Fruit fly (Drosophila melanogaster): Measurements from ENCODE around the gene Ugalt.

Gene Ugalt

DNA sequence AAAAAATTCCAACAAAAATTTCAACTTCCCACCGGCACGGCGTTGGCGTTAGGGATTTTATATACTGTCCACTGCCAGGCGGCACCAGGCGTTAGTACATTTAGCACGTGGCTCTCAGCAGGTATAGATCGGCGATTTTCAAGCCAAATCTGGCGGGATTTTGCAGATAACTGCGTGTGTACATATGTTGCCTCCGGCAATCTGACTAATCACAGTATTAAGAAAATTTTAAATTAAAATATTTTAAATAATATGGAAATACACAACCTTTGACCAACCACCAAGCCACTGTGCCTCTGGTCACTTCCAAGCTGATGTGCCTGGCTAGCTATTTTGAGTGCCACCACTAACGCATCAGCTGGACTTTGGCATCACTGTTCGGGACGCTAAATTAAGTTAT is 28.5 kb upstream of the Ugalt start, which contains the start of the genes ttm50 and CG2712 (continued):
- no peak for TF ChIP-seq CG6654 (GFP tag; optimal IDR thresholded peaks at IDR 0.05)
- no peak for TF ChIP-seq psq (GFP tag; optimal IDR thresholded peaks at IDR 0.05)
- peak; percentile 82 for TF ChIP-seq CG15514 (GFP tag; optimal IDR thresholded peaks at IDR 0.05)
- no peak for TF ChIP-seq Dad (GFP tag; optimal IDR thresholded peaks at IDR 0.05)
- TF ChIP-seq fu2 (GFP tag; optimal IDR thresholded peaks at IDR 0.05): no peak
- peak; percentile 14 for TF ChIP-seq stwl (tag; optimal IDR thresholded peaks at IDR 0.05)
- TF ChIP-seq knrl (GFP tag; IDR thresholded peaks at IDR 0.05; ENCODE audit: partially characterized antibody): peak; percentile 37; the same call in 1 of the 3 replicates
- TF ChIP-seq crp (GFP tag; optimal IDR thresholded peaks at IDR 0.05): peak; percentile 57 to 93
- TF ChIP-seq CG3838 (GFP tag; optimal IDR thresholded peaks at IDR 0.05): no peak
- no peak for TF ChIP-seq Antp (GFP tag; optimal IDR thresholded peaks at IDR 0.05)
- TF ChIP-seq chm (GFP tag; IDR thresholded peaks at IDR 0.05): no peak
- TF ChIP-seq CG2712 (tag; optimal IDR thresholded peaks at IDR 0.05): peak; percentile 93
- no peak for TF ChIP-seq jigr1 (GFP tag; IDR thresholded peaks at IDR 0.05)
- TF ChIP-seq sr (GFP tag; IDR thresholded peaks at IDR 0.05): no peak
- peak; percentile 62; the same call in 1 of the 3 replicates for TF ChIP-seq CG11093 (GFP tag; IDR thresholded peaks at IDR 0.05)
- peak; percentile 47 for TF ChIP-seq Usf (GFP tag; optimal IDR thresholded peaks at IDR 0.05)
- TF ChIP-seq mld (GFP tag; IDR thresholded peaks at IDR 0.05; ENCODE audit: partially characterized antibody): no peak
- no peak for TF ChIP-seq jing (GFP tag; optimal IDR thresholded peaks at IDR 0.05)
- no peak for TF ChIP-seq CG3065 (GFP tag; optimal IDR thresholded peaks at IDR 0.05)
- TF ChIP-seq pfk (GFP tag; optimal IDR thresholded peaks at IDR 0.05): no peak
- TF ChIP-seq nerfin-2 (GFP tag; IDR thresholded peaks at IDR 0.05; ENCODE audit: partially characterized antibody): no peak
- TF ChIP-seq ase (GFP tag; IDR thresholded peaks at IDR 0.05): 0 out of 3 replicates have a peak, but pooled peaks have one; percentile 32
- no peak for TF ChIP-seq bcd (GFP tag; optimal IDR thresholded peaks at IDR 0.05)
- TF ChIP-seq Doc2 (GFP tag; IDR thresholded peaks at IDR 0.05): 0 out of 2 replicates have a peak, but pooled peaks have one; percentile 27
- TF ChIP-seq gce (GFP tag; IDR thresholded peaks at IDR 0.05): no peak
- TF ChIP-seq CG12155 (GFP tag; optimal IDR thresholded peaks at IDR 0.05): no peak
- TF ChIP-seq CG4404 (GFP tag; IDR thresholded peaks at IDR 0.05): peak; percentile 60
- TF ChIP-seq zf30C (GFP tag; optimal IDR thresholded peaks at IDR 0.05): no peak
- peak; percentile 55 for TF ChIP-seq CG3995 (GFP tag; optimal IDR thresholded peaks at IDR 0.05)
- TF ChIP-seq tna (GFP tag; IDR thresholded peaks at IDR 0.05; ENCODE audit: partially characterized antibody): no peak
- TF ChIP-seq Bdp1 (GFP tag; optimal IDR thresholded peaks at IDR 0.05): no peak
- 0 out of 3 replicates have a peak, but pooled peaks have one; percentile 47 for TF ChIP-seq Dbx (GFP tag; IDR thresholded peaks at IDR 0.05)
- peak; percentile 68 for TF ChIP-seq HmgZ (tag; optimal IDR thresholded peaks at IDR 0.05)
- TF ChIP-seq odd (GFP tag; optimal IDR thresholded peaks at IDR 0.05): no peak
- TF ChIP-seq Oli (tag; optimal IDR thresholded peaks at IDR 0.05): peak; percentile 57
- TF ChIP-seq CG12219 (GFP tag; optimal IDR thresholded peaks at IDR 0.05): no peak
- peak; percentile 51; the same call in 1 of the 2 replicates for TF ChIP-seq CG6272 (GFP tag; IDR thresholded peaks at IDR 0.05)
- TF ChIP-seq cas (GFP tag; IDR thresholded peaks at IDR 0.05): no peak
- no peak for TF ChIP-seq CG6813 (GFP tag; optimal IDR thresholded peaks at IDR 0.05)
- TF ChIP-seq Xbp1 (GFP tag; optimal IDR thresholded peaks at IDR 0.05): peak; percentile 70
- TF ChIP-seq CG7839 (tag; optimal IDR thresholded peaks at IDR 0.05): no peak
- peak; percentile 52 for TF ChIP-seq CG30020 (tag; optimal IDR thresholded peaks at IDR 0.05)
- TF ChIP-seq ro (GFP tag; IDR thresholded peaks at IDR 0.05): no peak
- TF ChIP-seq Ada2b (GFP tag; IDR thresholded peaks at IDR 0.05): no peak
- no peak for TF ChIP-seq Aef1 (GFP tag; IDR thresholded peaks at IDR 0.05)
- no peak for TF ChIP-seq pho (GFP tag; optimal IDR thresholded peaks at IDR 0.05)
- no peak for TF ChIP-seq slou (GFP tag; optimal IDR thresholded peaks at IDR 0.05)
- no peak for TF ChIP-seq run (tag; optimal IDR thresholded peaks at IDR 0.05)
- no peak for TF ChIP-seq CG18599 (GFP tag; optimal IDR thresholded peaks at IDR 0.05)
- peak; percentile 84 for TF ChIP-seq nmo (GFP tag; optimal IDR thresholded peaks at IDR 0.05)
- TF ChIP-seq CG9932 (GFP tag; IDR thresholded peaks at IDR 0.05): peak; percentile 75

Data from whole organism, embryonic.